Worm (Caenorhabditis elegans) whole organism, L2 larva: ENCODE measurements around the gene F01F1.15.

Experiments
- ama-1 ChIP-seq: fragments of 150-350 bp; optimal IDR thresholded peaks from 2 replicates; lab custom pipeline; 2018; ENCODE audit warnings: inconsistent platforms
- dmd-4 ChIP-seq: sonication (generic microtip); optimal IDR thresholded peaks from 2 replicates; lab custom pipeline; 2017; ENCODE audit warnings: missing biosample characterization, missing genetic modification characterization
- nhr-237 ChIP-seq: fragments of 150-350 bp; optimal IDR thresholded peaks from 2 replicates; lab custom pipeline; 2014; ENCODE audit warnings: missing biosample characterization, missing genetic modification characterization
- nhr-25 ChIP-seq: fragments of 150-350 bp; sonication (generic microtip); optimal IDR thresholded peaks from 3 replicates; lab custom pipeline; 2014; ENCODE audit warnings: missing biosample characterization, missing genetic modification characterization
- snpc-4 ChIP-seq: fragments of 150-350 bp; optimal IDR thresholded peaks from 2 replicates; lab custom pipeline; 2014; ENCODE audit warnings: missing biosample characterization, missing genetic modification characterization
- unc-55 ChIP-seq: fragments of 150-350 bp; sonication (generic microtip); optimal IDR thresholded peaks from 3 replicates; lab custom pipeline; 2014; ENCODE audit warnings: missing biosample characterization, missing genetic modification reagents, missing genetic modification characterization

DNA sequence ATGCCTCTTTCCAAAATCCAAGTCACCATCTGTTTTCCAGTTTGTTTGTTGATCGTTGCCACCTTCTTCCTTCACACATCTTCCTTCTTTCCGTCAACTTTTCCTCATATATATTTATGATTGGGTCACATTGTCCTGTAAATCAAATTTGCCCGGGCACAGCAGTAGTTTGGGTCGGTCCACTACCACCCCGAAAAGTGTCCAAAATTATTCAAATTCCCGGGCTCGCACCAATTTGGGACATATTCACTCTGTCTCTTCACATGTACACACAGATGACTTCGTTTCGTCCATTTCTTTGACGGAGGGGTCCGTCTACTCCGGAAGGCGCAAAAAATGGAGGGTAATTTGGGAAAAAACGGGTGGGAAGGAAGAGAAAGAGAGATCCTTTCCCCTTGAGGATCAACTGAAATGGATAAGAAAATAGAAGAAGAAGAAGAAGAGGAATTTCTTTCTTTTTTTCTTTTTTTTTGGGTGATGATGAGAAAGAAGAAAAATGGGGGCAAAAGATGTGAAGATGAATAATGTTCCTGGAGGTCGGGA, 42.4 kb downstream of the F01F1.15 start:
- no peak for TF ChIP-seq nhr-25 (tag; lab: Kevin White, UChicago)
- no peak for TF ChIP-seq snpc-4 (tag; lab: Kevin White, UChicago)
- no peak for TF ChIP-seq nhr-237 (tag; lab: Kevin White, UChicago)
- no peak for TF ChIP-seq unc-55 (GFP tag; lab: Kevin White, UChicago)
- no peak for TF ChIP-seq ama-1
- TF ChIP-seq dmd-4 (tag; lab: Kevin White, UChicago) = no peak
